Worm (Caenorhabditis elegans): ENCODE measurements around the gene K03B4.9.

- TF ChIP-seq egl-27 (tag; optimal IDR thresholded peaks at IDR 0.05) (no peak), unc-39 (tag; optimal IDR thresholded peaks at IDR 0.05) (no peak), spr-1 (tag; optimal IDR thresholded peaks at IDR 0.05) (no peak), ZK546.5 (tag; optimal IDR thresholded peaks at IDR 0.05) (no peak), unc-62 (GFP tag; optimal IDR thresholded peaks at IDR 0.05 in 1 of 2) (no peak), unc-62 (tag; optimal IDR thresholded peaks at IDR 0.05) (no peak), pqm-1 (tag; optimal IDR thresholded peaks at IDR 0.05) (no peak), ctbp-1 (GFP tag; IDR thresholded peaks at IDR 0.05) (no peak), zag-1 (tag; optimal IDR thresholded peaks at IDR 0.05) (no peak), nhr-76 (tag; optimal IDR thresholded peaks at IDR 0.05) (no peak), attf-4 (tag; optimal IDR thresholded peaks at IDR 0.05) (no peak), ces-1 (GFP tag; optimal IDR thresholded peaks at IDR 0.05) (no peak), mdl-1 (tag; optimal IDR thresholded peaks at IDR 0.05) (no peak)
Measured at ce11 chrV:4687944-4688505, 15.6 kb upstream of the K03B4.9 start, which contains the start of gene K03B4.2.
